Fruit fly (Drosophila melanogaster) whole organism, embryonic: Measurements from ENCODE around the gene sunn.

Source experiments
- Bgb ChIP-seq: fragments of 200-800 bp; sonication (Bioruptor generic); IDR thresholded peaks from 2 replicates; pipeline ENCODE4 v1.3.6; 2022; ENCODE audit warnings: missing biosample characterization, missing genetic modification characterization; ENCODE audit not compliant: partially characterized antibody
- Blimp-1 ChIP-seq: fragments of 200-800 bp; sonication (Bioruptor generic); optimal IDR thresholded peaks from 3 replicates; lab custom pipeline; 2018; ENCODE audit warnings: missing biosample characterization, missing genetic modification characterization, mild to moderate bottlenecking, moderate library complexity, missing genetic modification reagents
- CG3407 ChIP-seq: fragments of 200-800 bp; sonication (Bioruptor generic); optimal IDR thresholded peaks from 2 replicates; lab custom pipeline; 2018; ENCODE audit warnings: missing biosample characterization, mild to moderate bottlenecking, missing genetic modification characterization
- CG6791 ChIP-seq: fragments of 200-800 bp; sonication (Bioruptor generic); IDR thresholded peaks from 3 replicates; pipeline ENCODE4 v1.3.6; 2022; ENCODE audit warnings: missing biosample characterization, missing genetic modification characterization; ENCODE audit not compliant: partially characterized antibody
- CTCF ChIP-seq: fragments of 200-800 bp; sonication (Bioruptor generic); optimal IDR thresholded peaks from 2 replicates; lab custom pipeline; 2017; ENCODE audit warnings: missing biosample characterization, mild to moderate bottlenecking, missing genetic modification characterization, moderate library complexity
- Dll ChIP-seq: fragments of 200-800 bp; sonication (Bioruptor generic); IDR thresholded peaks from 4 replicates; pipeline ENCODE4 v1.3.6; 2022; ENCODE audit warnings: missing biosample characterization, missing genetic modification characterization; ENCODE audit not compliant: partially characterized antibody
- Dp ChIP-seq: fragments of 200-800 bp; sonication (Bioruptor generic); optimal IDR thresholded peaks from 2 replicates; lab custom pipeline; 2018; ENCODE audit warnings: missing biosample characterization, mild to moderate bottlenecking, missing genetic modification characterization, moderate library complexity
- psq ChIP-seq: fragments of 200-800 bp; sonication (Bioruptor generic); optimal IDR thresholded peaks from 2 replicates; lab custom pipeline; 2017; ENCODE audit warnings: missing biosample characterization, missing genetic modification characterization
- seq ChIP-seq: fragments of 200-800 bp; sonication (Bioruptor generic); IDR thresholded peaks from 2 replicates; pipeline ENCODE4 v1.3.6; 2022; ENCODE audit warnings: missing biosample characterization, missing genetic modification characterization
- zfh1 ChIP-seq: fragments of 200-800 bp; sonication (Bioruptor generic); IDR thresholded peaks from 3 replicates; pipeline ENCODE4 v1.3.6; 2022; ENCODE audit warnings: missing biosample characterization, missing genetic modification characterization

dm6 chr3L:11695827-11696226 lies 32.3 kb upstream of the sunn start:
- no peak for TF ChIP-seq CG6791
- TF ChIP-seq Bgb = no peak
- TF ChIP-seq psq (GFP tag; lab: Kevin White, UChicago) = no peak
- no peak for TF ChIP-seq seq (GFP tag; lab: Robert Waterston, UW)
- no peak for TF ChIP-seq CTCF (GFP tag; lab: Kevin White, UChicago)
- TF ChIP-seq Blimp-1 (GFP tag; lab: Kevin White, UChicago) = no peak
- no peak for TF ChIP-seq Dll (GFP tag; lab: Robert Waterston, UW)
- TF ChIP-seq zfh1 (GFP tag; lab: Robert Waterston, UW) = no peak
- no peak for TF ChIP-seq CG3407 (GFP tag; lab: Kevin White, UChicago)
- no peak for TF ChIP-seq Dp
